Worm (Caenorhabditis elegans) whole organism, early embryonic: ENCODE results near the gene ipp-5.

Source experiments
- B0310.2 ChIP-seq: sonication (generic microtip); optimal IDR thresholded peaks from 2 replicates; lab custom pipeline; 2016; ENCODE audit warnings: mild to moderate bottlenecking, missing genetic modification characterization, missing compliant biosample characterization
- F13C5.2 ChIP-seq: sonication (generic microtip); optimal IDR thresholded peaks from 2 replicates; lab custom pipeline; 2017; ENCODE audit warnings: mild to moderate bottlenecking, missing genetic modification characterization, inconsistent platforms, missing compliant biosample characterization
- aly-1 ChIP-seq: sonication (generic microtip); optimal IDR thresholded peaks from 2 replicates; lab custom pipeline; 2016; ENCODE audit warnings: missing genetic modification characterization, missing compliant biosample characterization
- ama-1 ChIP-seq: fragments of 150-350 bp; optimal IDR thresholded peaks from 2 replicates; lab custom pipeline; 2014
- ceh-13 ChIP-seq: fragments of 200-800 bp; sonication (Bioruptor generic); optimal IDR thresholded peaks from 2 replicates; lab custom pipeline; 2018; ENCODE audit warnings: mild to moderate bottlenecking, missing genetic modification characterization, missing compliant biosample characterization
- ceh-36 ChIP-seq: sonication (generic microtip); optimal IDR thresholded peaks from 2 replicates; lab custom pipeline; 2016; ENCODE audit warnings: missing genetic modification characterization, inconsistent platforms, missing compliant biosample characterization
- ets-7 ChIP-seq: sonication (generic microtip); optimal IDR thresholded peaks from 2 replicates; lab custom pipeline; 2016; ENCODE audit warnings: missing genotype, missing genetic modification characterization, missing compliant biosample characterization
- flt-1 ChIP-seq: fragments of 200-800 bp; sonication (Bioruptor generic); IDR thresholded peaks from 2 replicates; pipeline ENCODE4 v1.3.6; 2022; ENCODE audit warnings: missing genetic modification characterization, missing compliant biosample characterization
- hmbx-1 ChIP-seq: sonication (generic microtip); optimal IDR thresholded peaks from 2 replicates; lab custom pipeline; 2016; ENCODE audit warnings: mild to moderate bottlenecking, missing genetic modification characterization, missing compliant biosample characterization
- hmg-4 ChIP-seq: fragments of 200-800 bp; sonication (Bioruptor generic); optimal IDR thresholded peaks from 2 replicates; lab custom pipeline; 2018; ENCODE audit warnings: mild to moderate bottlenecking, missing genetic modification characterization, missing compliant biosample characterization
- hnd-1 ChIP-seq: sonication (generic microtip); optimal IDR thresholded peaks from 2 replicates; lab custom pipeline; 2016; ENCODE audit warnings: missing genetic modification characterization, missing compliant biosample characterization
- pes-1 ChIP-seq: fragments of 200-800 bp; sonication (Bioruptor generic); IDR thresholded peaks from 2 replicates; pipeline ENCODE4 v1.3.6; 2022; ENCODE audit warnings: missing genetic modification reagents, missing genetic modification characterization, missing compliant biosample characterization
- scrt-1 ChIP-seq: fragments of 200-800 bp; sonication (Bioruptor generic); IDR thresholded peaks from 2 replicates; pipeline ENCODE4 v1.3.6; 2022; ENCODE audit warnings: missing genetic modification characterization, missing compliant biosample characterization
- sea-1 ChIP-seq: fragments of 200-800 bp; sonication (Bioruptor generic); conservative IDR thresholded peaks from 2 replicates; pipeline ENCODE4 v1.3.6; 2022; ENCODE audit warnings: missing genetic modification characterization, missing compliant biosample characterization
- tbx-11 ChIP-seq: fragments of 200-800 bp; sonication (Bioruptor generic); IDR thresholded peaks from 2 replicates; pipeline ENCODE4 v1.3.6; 2022; ENCODE audit warnings: missing genetic modification characterization, missing compliant biosample characterization
- tbx-37 ChIP-seq: fragments of 200-800 bp; sonication (Bioruptor generic); conservative IDR thresholded peaks from 2 replicates; pipeline ENCODE4 v1.3.6; 2022; ENCODE audit warnings: missing genetic modification reagents, missing genetic modification characterization, missing compliant biosample characterization
- tra-4 ChIP-seq: sonication (generic microtip); optimal IDR thresholded peaks from 2 replicates; lab custom pipeline; 2017; ENCODE audit warnings: missing genetic modification characterization, missing compliant biosample characterization

Gene ipp-5

DNA sequence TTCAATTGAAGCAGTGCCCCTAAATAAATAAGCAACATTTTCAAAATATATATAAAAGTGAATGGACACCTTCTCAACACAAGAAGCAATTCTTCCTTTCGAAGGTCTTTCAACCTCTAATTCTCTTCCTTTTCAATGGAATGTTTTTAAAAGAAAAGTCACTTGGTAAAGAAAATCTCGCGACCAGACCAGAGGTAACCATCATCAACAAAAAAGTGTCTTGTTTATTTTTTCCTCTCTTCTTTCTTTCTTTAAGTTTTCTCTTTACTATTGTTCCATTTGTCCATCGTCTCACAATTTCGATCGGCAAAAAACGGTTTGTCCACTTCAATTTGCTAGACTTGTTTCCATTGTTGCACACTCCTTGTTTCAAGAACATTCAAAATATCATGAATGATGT is 16.2 kb upstream of the ipp-5 start, which contains the start of gene C09B8.8:
Gene C09B8.8 (plus strand): TSS at position 397 of the 400 bp plus-strand sequence.
- TF ChIP-seq B0310.2 (tag; lab: Kevin White, UChicago), result no peak
- TF ChIP-seq hmbx-1 (tag; lab: Kevin White, UChicago), result no peak
- TF ChIP-seq ceh-13 (GFP tag; lab: Kevin White, UChicago), result no peak
- no peak for TF ChIP-seq scrt-1 (GFP tag; lab: Robert Waterston, UW)
- no peak for TF ChIP-seq ama-1 (lab: Kevin White, UChicago)
- TF ChIP-seq hmg-4 (GFP tag; lab: Kevin White, UChicago), result no peak
- TF ChIP-seq sea-1, result no peak
- TF ChIP-seq F13C5.2 (tag; lab: Kevin White, UChicago), result no peak
- no peak for TF ChIP-seq ets-7 (tag; lab: Kevin White, UChicago)
- TF ChIP-seq tbx-37 (GFP tag; lab: Robert Waterston, UW), result no peak
- TF ChIP-seq flt-1 (GFP tag; lab: Robert Waterston, UW), result no peak
- no peak for TF ChIP-seq aly-1
- TF ChIP-seq ceh-36, result no peak

DNA sequence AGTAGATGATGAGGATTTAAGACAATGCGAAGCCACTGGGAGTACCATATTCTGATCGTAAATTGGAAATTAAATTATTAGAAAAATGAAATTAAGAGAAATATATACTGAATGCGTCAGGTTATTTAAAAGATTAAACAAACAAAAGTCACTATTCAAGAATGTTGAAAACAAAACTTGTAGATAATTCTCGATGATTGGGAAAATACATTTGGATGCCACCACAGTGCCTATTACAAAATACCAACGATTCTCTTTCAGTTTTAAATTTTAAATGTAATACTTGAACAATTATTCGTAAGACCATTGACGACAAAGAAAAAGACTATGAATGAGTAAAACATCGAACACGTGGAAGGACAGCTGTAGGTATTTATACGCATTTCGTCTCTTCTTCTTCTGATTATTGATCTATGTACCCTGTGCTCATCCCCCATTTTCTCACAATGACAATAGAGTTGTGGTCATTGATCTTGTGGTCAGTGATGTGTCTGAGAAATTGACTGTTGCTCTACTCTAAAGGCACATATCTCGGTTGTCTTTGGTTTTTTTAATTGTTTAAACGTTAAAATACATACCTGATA is 11.3 kb upstream of the ipp-5 start, which contains the start of gene C09B8.4:
Gene C09B8.4 (minus strand): TSS at position 51 of the 584 bp plus-strand sequence.
- TF ChIP-seq ceh-13 (GFP tag; lab: Kevin White, UChicago), result no peak
- no peak for TF ChIP-seq ama-1 (lab: Kevin White, UChicago)
- TF ChIP-seq ceh-36, result no peak
- no peak for TF ChIP-seq flt-1 (GFP tag; lab: Robert Waterston, UW)
- no peak for TF ChIP-seq hnd-1 (tag; lab: Kevin White, UChicago)
- TF ChIP-seq hmg-4 (GFP tag; lab: Kevin White, UChicago), result no peak
- no peak for TF ChIP-seq F13C5.2 (tag; lab: Kevin White, UChicago)
- TF ChIP-seq scrt-1 (GFP tag; lab: Robert Waterston, UW), result no peak
- no peak for TF ChIP-seq hmbx-1 (tag; lab: Kevin White, UChicago)
- no peak for TF ChIP-seq B0310.2 (tag; lab: Kevin White, UChicago)
- no peak for TF ChIP-seq ets-7 (tag; lab: Kevin White, UChicago)
- TF ChIP-seq sea-1, result no peak
- no peak for TF ChIP-seq aly-1
- no peak for TF ChIP-seq tra-4 (tag; lab: Kevin White, UChicago)
- TF ChIP-seq tbx-11 (GFP tag; lab: Robert Waterston, UW), result no peak
- no peak for TF ChIP-seq pes-1 (GFP tag; lab: Robert Waterston, UW)
- no peak for TF ChIP-seq tbx-37 (GFP tag; lab: Robert Waterston, UW)

DNA sequence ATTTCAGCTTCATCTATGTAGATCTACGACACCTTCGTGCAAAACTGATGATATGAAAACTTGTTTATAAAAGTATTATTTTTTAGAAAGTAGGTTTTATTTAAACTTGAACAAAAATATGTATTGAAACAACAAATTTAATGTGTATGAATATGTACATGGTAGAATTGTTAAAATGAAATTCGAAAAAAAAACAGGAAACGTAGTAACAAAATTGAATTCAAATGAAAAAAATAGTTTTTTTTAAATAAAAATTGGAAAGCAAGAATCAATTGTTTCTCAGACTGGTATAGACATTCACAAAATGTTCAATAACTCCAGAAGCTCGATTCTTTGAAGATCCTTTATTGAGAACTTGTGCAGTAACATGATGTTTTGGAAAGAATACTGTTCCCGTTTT is 10.5 kb upstream of the ipp-5 start:
- TF ChIP-seq pes-1 (GFP tag; lab: Robert Waterston, UW), result no peak
- no peak for TF ChIP-seq flt-1 (GFP tag; lab: Robert Waterston, UW)
- TF ChIP-seq sea-1, result no peak
- no peak for TF ChIP-seq ceh-13 (GFP tag; lab: Kevin White, UChicago)
- no peak for TF ChIP-seq B0310.2 (tag; lab: Kevin White, UChicago)

DNA sequence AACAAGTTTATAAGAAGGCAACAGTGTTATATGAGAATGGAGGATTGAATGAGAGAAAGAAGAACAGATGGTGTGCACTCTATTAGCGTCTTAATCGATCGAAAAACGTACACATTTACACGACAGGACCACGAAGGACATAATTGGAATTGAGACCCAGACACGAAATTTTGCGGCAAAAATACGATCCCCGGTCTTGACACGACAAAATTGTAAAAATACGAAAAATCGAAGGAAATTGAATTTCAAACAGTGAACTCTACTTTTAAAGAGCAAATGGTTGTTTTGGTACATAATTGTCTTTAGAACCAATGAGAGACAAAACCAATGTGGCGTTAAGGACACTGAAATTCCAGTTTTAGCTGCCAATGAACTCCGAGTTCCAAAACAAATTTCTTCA is 8.8 kb upstream of the ipp-5 start, which contains the start of gene lelo-3:
Gene lelo-3 (minus strand): TSS at position 101 of the 400 bp plus-strand sequence.
- TF ChIP-seq tbx-11 (GFP tag; lab: Robert Waterston, UW) (no peak), ets-7 (tag; lab: Kevin White, UChicago) (no peak), pes-1 (GFP tag; lab: Robert Waterston, UW) (no peak), scrt-1 (GFP tag; lab: Robert Waterston, UW) (no peak), tbx-37 (GFP tag; lab: Robert Waterston, UW) (no peak), sea-1 (no peak), ceh-36 (no peak), ceh-13 (GFP tag; lab: Kevin White, UChicago) (no peak), hmbx-1 (tag; lab: Kevin White, UChicago) (no peak), ama-1 (lab: Kevin White, UChicago) (no peak), hmg-4 (GFP tag; lab: Kevin White, UChicago) (no peak), F13C5.2 (tag; lab: Kevin White, UChicago) (no peak), hnd-1 (tag; lab: Kevin White, UChicago) (no peak), aly-1 (no peak), B0310.2 (tag; lab: Kevin White, UChicago) (no peak), tra-4 (tag; lab: Kevin White, UChicago) (no peak), flt-1 (GFP tag; lab: Robert Waterston, UW) (no peak)

ce11 chrX:6024977-6025376 is 6.3 kb upstream of the ipp-5 start:
- no peak for TF ChIP-seq ceh-36
- TF ChIP-seq tra-4 (tag; lab: Kevin White, UChicago), result no peak
- TF ChIP-seq hnd-1 (tag; lab: Kevin White, UChicago), result no peak
- no peak for TF ChIP-seq ets-7 (tag; lab: Kevin White, UChicago)
- no peak for TF ChIP-seq pes-1 (GFP tag; lab: Robert Waterston, UW)
- TF ChIP-seq ama-1 (lab: Kevin White, UChicago), result no peak
- TF ChIP-seq aly-1, result no peak
- no peak for TF ChIP-seq flt-1 (GFP tag; lab: Robert Waterston, UW)
- no peak for TF ChIP-seq B0310.2 (tag; lab: Kevin White, UChicago)
- no peak for TF ChIP-seq ceh-13 (GFP tag; lab: Kevin White, UChicago)
- TF ChIP-seq hmg-4 (GFP tag; lab: Kevin White, UChicago), result no peak
- no peak for TF ChIP-seq scrt-1 (GFP tag; lab: Robert Waterston, UW)
- no peak for TF ChIP-seq F13C5.2 (tag; lab: Kevin White, UChicago)
- no peak for TF ChIP-seq tbx-37 (GFP tag; lab: Robert Waterston, UW)
- no peak for TF ChIP-seq hmbx-1 (tag; lab: Kevin White, UChicago)
- TF ChIP-seq tbx-11 (GFP tag; lab: Robert Waterston, UW), result no peak
- no peak for TF ChIP-seq sea-1

- TF ChIP-seq aly-1, result no peak
Observed at ce11 chrX:6026732-6027528, 4.3 kb upstream of the ipp-5 start.
